Fruit fly (Drosophila melanogaster) whole organism, embryonic: ENCODE results near the gene stops.
A peak's percentile ranks its signal among the peaks of the same experiment; 100 is the strongest.

Source experiments
- CG12391 ChIP-seq: fragments of 200-800 bp; sonication (Bioruptor generic); optimal IDR thresholded peaks from 3 replicates; lab custom pipeline; 2018; ENCODE audit warnings: missing biosample characterization, mild to moderate bottlenecking, missing genetic modification characterization, moderate library complexity
- CG18619 ChIP-seq: fragments of 200-800 bp; sonication (Bioruptor generic); optimal IDR thresholded peaks from 3 replicates; lab custom pipeline; 2017; ENCODE audit warnings: missing biosample characterization, mild to moderate bottlenecking, missing genetic modification characterization
- CG4328 ChIP-seq: fragments of 200-800 bp; sonication (Bioruptor generic); optimal IDR thresholded peaks from 3 replicates; lab custom pipeline; 2017; ENCODE audit warnings: missing biosample characterization, missing genetic modification reagents, missing genetic modification characterization
- Dad ChIP-seq: fragments of 200-800 bp; sonication (Bioruptor generic); optimal IDR thresholded peaks from 3 replicates; lab custom pipeline; 2016; ENCODE audit warnings: missing biosample characterization, missing genetic modification characterization
- ERR ChIP-seq: fragments of 200-800 bp; sonication (Bioruptor generic); optimal IDR thresholded peaks from 2 replicates; lab custom pipeline; 2016; ENCODE audit warnings: missing biosample characterization, missing genetic modification characterization
- Fer1 ChIP-seq: fragments of 200-800 bp; sonication (Bioruptor generic); optimal IDR thresholded peaks from 2 replicates; lab custom pipeline; 2017; ENCODE audit warnings: missing biosample characterization, mild to moderate bottlenecking, missing genetic modification characterization
- sens ChIP-seq: fragments of 200-800 bp; sonication (Bioruptor generic); peaks from one replicate; lab custom pipeline; 2016; ENCODE audit warnings: missing biosample characterization, missing genetic modification characterization
- vvl ChIP-seq: fragments of 200-800 bp; sonication (Bioruptor generic); IDR thresholded peaks from 2 replicates; pipeline ENCODE4 v1.3.6; 2022; ENCODE audit warnings: missing biosample characterization, missing genetic modification characterization

DNA sequence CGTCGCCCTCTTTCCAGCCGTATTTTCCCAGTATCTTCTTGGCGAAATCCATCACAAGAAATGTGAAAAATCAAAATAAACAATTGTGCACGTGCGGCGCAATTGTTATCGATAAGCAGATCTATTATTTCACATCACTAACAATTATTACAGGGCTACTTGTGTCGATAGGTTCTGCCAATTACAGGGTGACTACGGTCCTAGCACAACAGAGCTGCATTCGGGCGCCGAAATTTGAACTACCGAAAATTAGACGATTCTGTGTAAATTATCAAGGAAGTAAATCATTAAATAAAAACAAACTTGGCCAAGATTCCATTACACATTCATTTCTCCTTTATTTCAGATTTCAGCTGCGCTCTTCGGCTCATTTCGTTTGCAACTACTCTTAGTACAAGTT, 46.9 kb upstream of the stops start, which contains the start of gene CG15561:
- TF ChIP-seq sens (GFP tag; lab: Kevin White, UChicago) = peak; percentile 82
- TF ChIP-seq Fer1 (GFP tag; lab: Kevin White, UChicago) = peak; percentile 56
- TF ChIP-seq CG12391 (tag; lab: Kevin White, UChicago) = peak; percentile 33
- no peak for TF ChIP-seq vvl (GFP tag; lab: Robert Waterston, UW)
- TF ChIP-seq Dad = peak; percentile 55
- TF ChIP-seq CG4328 = no peak
- TF ChIP-seq CG18619 (GFP tag; lab: Kevin White, UChicago) = peak; percentile 23
- TF ChIP-seq ERR (GFP tag; lab: Kevin White, UChicago) = no peak
